Worm (Caenorhabditis elegans) whole organism, young adult: ENCODE results near the gene pgl-1.

ENCODE experiments used
- B0035.1 ChIP-seq: sonication (generic microtip); optimal IDR thresholded peaks from 2 replicates; lab custom pipeline; 2016; ENCODE audit warnings: missing genetic modification characterization, mild to moderate bottlenecking, missing compliant biosample characterization, missing genotype, missing genetic modification reagents
- F10E7.11 ChIP-seq: sonication (generic microtip); optimal IDR thresholded peaks from 2 replicates; lab custom pipeline; 2017; ENCODE audit warnings: mild to moderate bottlenecking, missing genetic modification characterization, moderate library complexity, missing compliant biosample characterization
- F37B4.10 ChIP-seq: fragments of 200-800 bp; sonication (Bioruptor generic); IDR thresholded peaks from 2 replicates; pipeline ENCODE4 v1.3.6; 2022; ENCODE audit warnings: missing genetic modification characterization, missing compliant biosample characterization
- F52B5.7 ChIP-seq: sonication (generic microtip); optimal IDR thresholded peaks from 2 replicates; lab custom pipeline; 2016; ENCODE audit warnings: mild to moderate bottlenecking, missing genetic modification characterization, missing compliant biosample characterization
- K12H6.12 ChIP-seq: fragments of 200-800 bp; sonication (Bioruptor generic); optimal IDR thresholded peaks from 2 replicates; lab custom pipeline; 2018; ENCODE audit warnings: mild to moderate bottlenecking, missing genetic modification characterization, missing compliant biosample characterization
- Y53G8AR.9 ChIP-seq: fragments of 200-800 bp; sonication (Bioruptor generic); conservative IDR thresholded peaks from 2 replicates; pipeline ENCODE4 v1.3.6; 2022; ENCODE audit warnings: missing genetic modification reagents, missing genetic modification characterization, missing compliant biosample characterization
- Y67H2A.10 ChIP-seq: fragments of 200-800 bp; sonication (Bioruptor generic); conservative IDR thresholded peaks from 2 replicates; pipeline ENCODE4 v1.3.6; 2022; ENCODE audit warnings: missing genetic modification reagents, missing genetic modification characterization, missing compliant biosample characterization
- akir-1 ChIP-seq: fragments of 200-800 bp; sonication (Bioruptor generic); optimal IDR thresholded peaks from 2 replicates; lab custom pipeline; 2018; ENCODE audit warnings: mild to moderate bottlenecking, missing genetic modification characterization, moderate library complexity, missing compliant biosample characterization
- atf-7 ChIP-seq: sonication (generic microtip); optimal IDR thresholded peaks from 2 replicates; lab custom pipeline; 2017; ENCODE audit warnings: mild to moderate bottlenecking, missing genetic modification characterization, missing compliant biosample characterization
- attf-3 ChIP-seq: fragments of 200-800 bp; sonication (Bioruptor generic); conservative IDR thresholded peaks from 2 replicates; pipeline ENCODE4 v1.3.6; 2022; ENCODE audit warnings: missing genetic modification reagents, missing genetic modification characterization, missing compliant biosample characterization
- ccch-3 ChIP-seq: fragments of 200-800 bp; sonication (Bioruptor generic); optimal IDR thresholded peaks from 2 replicates; lab custom pipeline; 2018; ENCODE audit warnings: mild to moderate bottlenecking, missing genetic modification characterization, missing compliant biosample characterization
- cebp-2 ChIP-seq: fragments of 200-800 bp; sonication (Bioruptor generic); IDR thresholded peaks from 2 replicates; pipeline ENCODE4 v1.3.6; 2022; ENCODE audit warnings: missing genetic modification characterization, missing compliant biosample characterization
- chd-7 ChIP-seq: sonication (generic microtip); optimal IDR thresholded peaks from 2 replicates; lab custom pipeline; 2016; ENCODE audit warnings: mild to moderate bottlenecking, missing genetic modification characterization, moderate library complexity, missing compliant biosample characterization
- dpff-1 ChIP-seq: sonication (generic microtip); optimal IDR thresholded peaks from 2 replicates; lab custom pipeline; 2017; ENCODE audit warnings: mild to moderate bottlenecking, missing genetic modification characterization, missing compliant biosample characterization
- egrh-3 ChIP-seq: fragments of 200-800 bp; sonication (Bioruptor generic); IDR thresholded peaks from 2 replicates; pipeline ENCODE4 v1.3.6; 2022; ENCODE audit warnings: missing genetic modification reagents, missing genetic modification characterization, missing compliant biosample characterization
- gei-17 ChIP-seq: fragments of 200-800 bp; sonication (Bioruptor generic); optimal IDR thresholded peaks from 2 replicates; lab custom pipeline; 2018; ENCODE audit warnings: mild to moderate bottlenecking, missing genetic modification characterization, missing compliant biosample characterization
- hlh-12 ChIP-seq: sonication (generic microtip); optimal IDR thresholded peaks from 2 replicates; lab custom pipeline; 2016; ENCODE audit warnings: missing genetic modification characterization, missing compliant biosample characterization
- hmg-1.2 ChIP-seq: fragments of 200-800 bp; sonication (Bioruptor generic); IDR thresholded peaks from 2 replicates; pipeline ENCODE4 v1.3.6; 2022; ENCODE audit warnings: missing genetic modification reagents, missing genetic modification characterization, missing compliant biosample characterization
- lag-1 ChIP-seq: fragments of 200-800 bp; sonication (Bioruptor generic); IDR thresholded peaks from 2 replicates; pipeline ENCODE4 v1.3.6; 2022; ENCODE audit warnings: missing genetic modification reagents, missing genetic modification characterization, missing compliant biosample characterization
- lin-26 ChIP-seq: fragments of 200-800 bp; sonication (Bioruptor generic); IDR thresholded peaks from 2 replicates; pipeline ENCODE4 v1.3.6; 2022; ENCODE audit warnings: missing genetic modification reagents, missing genetic modification characterization, missing compliant biosample characterization
- lin-35 ChIP-seq, 3 experiments: fragments of 150-350 bp in 2 of 3; sonication (generic microtip) in 1 of 3; optimal IDR thresholded peaks; 2 replicates each; lab custom pipeline; 2014 to 2018; ENCODE audit warnings: missing biosample characterization in 3 of 3, missing genetic modification characterization in 3 of 3, missing genetic modification reagents in 3 of 3
- lsy-27 ChIP-seq: sonication (generic microtip); optimal IDR thresholded peaks from 2 replicates; lab custom pipeline; 2017; ENCODE audit warnings: missing genetic modification characterization, mild to moderate bottlenecking, missing compliant biosample characterization, antibody characterized with exemption, missing genotype, borderline replicate concordance; ENCODE audit not compliant: insufficient read depth
- madf-10 ChIP-seq: sonication (generic microtip); optimal IDR thresholded peaks from 2 replicates; lab custom pipeline; 2016; ENCODE audit warnings: mild to moderate bottlenecking, missing genetic modification characterization, missing compliant biosample characterization
- mcd-1 ChIP-seq: fragments of 200-800 bp; sonication (Bioruptor generic); IDR thresholded peaks from 2 replicates; pipeline ENCODE4 v1.3.6; 2022; ENCODE audit warnings: missing genetic modification reagents, missing genetic modification characterization, missing compliant biosample characterization
- mes-4 ChIP-seq: sonication (generic microtip); optimal IDR thresholded peaks from 2 replicates; lab custom pipeline; 2016; ENCODE audit warnings: missing genotype, missing genetic modification characterization, missing compliant biosample characterization
- nfya-1 ChIP-seq: sonication (generic microtip); optimal IDR thresholded peaks from 2 replicates; lab custom pipeline; 2017; ENCODE audit warnings: antibody characterized with exemption, missing compliant biosample characterization, missing genetic modification characterization, borderline replicate concordance; ENCODE audit not compliant: insufficient read depth
- nhr-120 ChIP-seq: fragments of 200-800 bp; sonication (Bioruptor generic); IDR thresholded peaks from 2 replicates; pipeline ENCODE4 v1.3.6; 2022; ENCODE audit warnings: missing genetic modification characterization, missing compliant biosample characterization
- nhr-179 ChIP-seq: sonication (generic microtip); optimal IDR thresholded peaks from 2 replicates; lab custom pipeline; 2016; ENCODE audit warnings: mild to moderate bottlenecking, missing genetic modification characterization, missing compliant biosample characterization
- rcor-1 ChIP-seq: fragments of 200-800 bp; sonication (Bioruptor generic); IDR thresholded peaks from 2 replicates; pipeline ENCODE4 v1.3.6; 2022; ENCODE audit warnings: missing genetic modification reagents, missing genetic modification characterization, missing compliant biosample characterization
- repo-1 ChIP-seq: sonication (generic microtip); optimal IDR thresholded peaks from 2 replicates; lab custom pipeline; 2017; ENCODE audit warnings: mild to moderate bottlenecking, missing genetic modification characterization, missing compliant biosample characterization
- snpc-1.1 ChIP-seq: sonication (generic microtip); optimal IDR thresholded peaks from 2 replicates; lab custom pipeline; 2017; ENCODE audit warnings: missing genetic modification characterization, mild to moderate bottlenecking, missing compliant biosample characterization, antibody characterized with exemption, moderate library complexity, missing genotype, missing genetic modification reagents; ENCODE audit not compliant: insufficient read depth
- somi-1 ChIP-seq: fragments of 200-800 bp; sonication (Bioruptor generic); optimal IDR thresholded peaks from 2 replicates; lab custom pipeline; 2018; ENCODE audit warnings: mild to moderate bottlenecking, missing genetic modification characterization, missing compliant biosample characterization
- tlf-1 ChIP-seq: fragments of 200-800 bp; sonication (Bioruptor generic); optimal IDR thresholded peaks from 2 replicates; lab custom pipeline; 2018; ENCODE audit warnings: mild to moderate bottlenecking, missing genetic modification characterization, missing compliant biosample characterization
- xnd-1 ChIP-seq: sonication (generic microtip); optimal IDR thresholded peaks from 2 replicates; lab custom pipeline; 2016; ENCODE audit warnings: missing genotype, missing genetic modification reagents, missing genetic modification characterization, missing compliant biosample characterization
- ztf-22 ChIP-seq: fragments of 200-800 bp; sonication (Bioruptor generic); optimal IDR thresholded peaks from 2 replicates; lab custom pipeline; 2018; ENCODE audit warnings: mild to moderate bottlenecking, missing genetic modification characterization, moderate library complexity, missing compliant biosample characterization
- ztf-3 ChIP-seq: fragments of 200-800 bp; sonication (Bioruptor generic); optimal IDR thresholded peaks from 2 replicates; lab custom pipeline; 2018; ENCODE audit warnings: mild to moderate bottlenecking, missing genetic modification characterization, missing compliant biosample characterization
- ztf-6 ChIP-seq: fragments of 200-800 bp; sonication (Bioruptor generic); IDR thresholded peaks from 2 replicates; pipeline ENCODE4 v1.3.6; 2022; ENCODE audit warnings: missing genetic modification reagents, missing genetic modification characterization, missing compliant biosample characterization

pgl-1 gene

DNA sequence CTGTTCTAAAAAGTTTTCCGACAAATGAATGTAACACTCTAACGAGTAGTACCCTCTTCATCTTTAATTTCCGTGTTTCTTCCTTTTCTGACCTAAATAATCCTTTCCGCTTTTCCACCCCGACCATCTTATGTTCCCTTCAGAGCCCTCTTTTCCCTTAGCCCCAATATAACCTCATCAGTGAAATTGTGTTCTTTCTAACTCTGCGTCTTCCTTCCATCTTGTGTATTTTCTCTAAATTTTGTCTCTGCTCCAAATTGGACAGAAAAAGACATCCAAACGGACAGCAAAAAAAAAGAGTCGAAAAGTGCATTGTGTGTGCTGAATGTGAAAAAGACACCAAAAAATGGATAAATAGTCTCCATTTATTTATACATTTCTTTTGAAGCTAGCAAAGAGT, 17.6 kb downstream of the pgl-1 start:
- TF ChIP-seq F37B4.10 (GFP tag; lab: Robert Waterston, UW) = no peak
- no peak for TF ChIP-seq snpc-1.1 (tag; lab: Kevin White, UChicago)
- TF ChIP-seq ztf-6 (GFP tag; lab: Robert Waterston, UW) = no peak
- TF ChIP-seq xnd-1 = no peak
- no peak for TF ChIP-seq nfya-1 (tag; lab: Kevin White, UChicago)
- no peak for TF ChIP-seq rcor-1
- TF ChIP-seq F52B5.7 = no peak
- TF ChIP-seq lin-35 (GFP tag; optimal IDR thresholded peaks at IDR 0.05; lab: Kevin White, UChicago) = no peak
- no peak for TF ChIP-seq lag-1 (GFP tag; lab: Robert Waterston, UW)
- TF ChIP-seq K12H6.12 = no peak
- TF ChIP-seq nhr-120 (GFP tag; lab: Robert Waterston, UW) = no peak
- no peak for TF ChIP-seq repo-1 (tag; lab: Kevin White, UChicago)
- no peak for TF ChIP-seq B0035.1 (tag; lab: Kevin White, UChicago)
- TF ChIP-seq Y67H2A.10 (GFP tag; lab: Robert Waterston, UW) = no peak
- TF ChIP-seq atf-7 (tag; lab: Kevin White, UChicago) = no peak
- TF ChIP-seq ccch-3 (GFP tag; lab: Kevin White, UChicago) = no peak
- no peak for TF ChIP-seq nhr-179 (tag; lab: Kevin White, UChicago)

DNA sequence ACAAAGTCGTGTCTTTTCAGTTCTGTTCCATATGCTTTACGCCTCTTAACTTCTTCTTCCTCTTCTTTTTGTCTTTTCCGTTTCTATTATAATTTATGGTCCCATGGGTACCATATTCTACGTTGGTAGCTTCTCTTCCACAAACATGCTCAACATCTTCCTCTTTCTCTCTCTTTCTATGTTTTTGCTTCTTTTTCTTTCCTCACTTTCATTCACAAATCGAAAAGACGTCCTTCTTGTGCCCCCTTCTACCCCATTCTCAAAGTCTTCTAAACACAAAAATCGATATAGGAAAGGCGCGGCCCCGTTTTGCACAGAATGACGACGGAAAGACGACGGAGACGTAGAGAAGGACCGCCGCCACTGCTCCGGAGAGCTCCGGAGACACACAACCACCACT, 18.4 kb downstream of the pgl-1 start:
- peak in 1 of 3 experiments; percentile 58 for TF ChIP-seq lin-35 (GFP tag; optimal IDR thresholded peaks at IDR 0.05; lab: Kevin White, UChicago)
- no peak for TF ChIP-seq gei-17 (GFP tag; lab: Kevin White, UChicago)

DNA sequence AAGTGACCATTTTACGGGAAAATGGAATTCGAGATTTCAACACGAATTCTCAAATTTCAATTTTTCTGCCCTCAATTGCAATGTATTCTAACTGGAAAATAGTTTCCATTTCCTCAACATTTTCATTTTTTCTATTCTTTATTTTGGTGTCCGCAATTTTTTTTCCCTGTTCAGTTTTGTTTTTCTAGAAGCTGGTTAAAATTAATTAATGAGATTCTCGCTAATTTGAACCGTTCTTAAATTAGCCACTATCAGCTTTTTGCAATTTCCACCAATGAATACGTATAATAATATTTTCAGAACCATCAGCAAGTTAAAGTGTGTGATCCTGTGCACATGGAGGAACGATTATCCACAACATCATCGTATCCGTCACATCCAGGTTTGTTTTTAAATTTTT, 19.8 kb downstream of the pgl-1 start, which contains the start of gene jnk-1:
TSS of gene jnk-1 (plus strand) at position 301 of the 400 bp plus-strand sequence.
- TF ChIP-seq hlh-12 (tag; lab: Kevin White, UChicago) (no peak), hmg-1.2 (GFP tag; lab: Robert Waterston, UW) (no peak), cebp-2 (GFP tag; lab: Robert Waterston, UW) (no peak), mes-4 (tag; lab: Kevin White, UChicago) (no peak), gei-17 (GFP tag; lab: Kevin White, UChicago) (no peak), egrh-3 (GFP tag; lab: Robert Waterston, UW) (no peak), B0035.1 (tag; lab: Kevin White, UChicago) (no peak), dpff-1 (tag; lab: Kevin White, UChicago) (no peak), akir-1 (no peak), attf-3 (GFP tag; lab: Robert Waterston, UW) (no peak), F10E7.11 (no peak), Y53G8AR.9 (GFP tag; lab: Robert Waterston, UW) (no peak), F52B5.7 (no peak), lin-35 (GFP tag; optimal IDR thresholded peaks at IDR 0.05; lab: Kevin White, UChicago) (no peak), ztf-3 (GFP tag; lab: Kevin White, UChicago) (no peak), ccch-3 (GFP tag; lab: Kevin White, UChicago) (no peak), chd-7 (tag; lab: Kevin White, UChicago) (no peak)
- TF ChIP-seq, all 124 proteins: peak for 0

DNA sequence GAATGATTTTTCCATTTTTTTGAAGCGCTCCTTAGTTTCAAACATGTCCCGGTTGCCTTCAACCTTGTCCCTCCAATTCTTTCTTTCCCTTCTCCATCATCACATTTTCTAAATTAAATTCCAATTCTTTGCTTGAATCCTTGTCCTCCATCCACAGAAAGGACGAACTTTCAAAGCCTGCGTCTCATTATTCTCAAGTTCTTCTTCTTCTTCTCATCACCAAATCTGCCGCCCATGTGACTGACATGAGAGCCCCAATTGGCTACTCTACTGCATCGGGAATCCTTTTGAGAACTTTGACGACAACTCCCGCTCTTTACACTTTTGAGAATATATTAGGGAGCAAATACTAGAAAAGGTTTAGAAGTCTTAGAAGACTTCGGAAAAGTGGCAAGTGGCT, 20.4 kb downstream of the pgl-1 start:
- TF ChIP-seq somi-1 = no peak
- TF ChIP-seq lin-26 = no peak
- TF ChIP-seq mcd-1 (GFP tag; lab: Robert Waterston, UW) = no peak
- TF ChIP-seq nhr-179 (tag; lab: Kevin White, UChicago) = no peak
- TF ChIP-seq tlf-1 (GFP tag; lab: Kevin White, UChicago) = no peak
- no peak for TF ChIP-seq lsy-27 (tag; lab: Kevin White, UChicago)
- TF ChIP-seq Y53G8AR.9 (GFP tag; lab: Robert Waterston, UW) = no peak
- TF ChIP-seq ztf-22 (GFP tag; lab: Kevin White, UChicago) = no peak
- no peak for TF ChIP-seq madf-10 (tag; lab: Kevin White, UChicago)
- no peak for TF ChIP-seq nfya-1 (tag; lab: Kevin White, UChicago)
- TF ChIP-seq, all 124 proteins: peak for 0
